Worm (Caenorhabditis elegans) whole organism, late embryonic: ENCODE results near the gene H42K12.3.

ENCODE experiments used
- C08G9.2 ChIP-seq: sonication (generic microtip); optimal IDR thresholded peaks from 2 replicates; lab custom pipeline; 2016; ENCODE audit warnings: mild to moderate bottlenecking, missing genetic modification characterization, moderate library complexity, missing compliant biosample characterization
- C38D4.7 ChIP-seq: fragments of 200-800 bp; sonication (Bioruptor generic); optimal IDR thresholded peaks from 2 replicates; lab custom pipeline; 2018; ENCODE audit warnings: mild to moderate bottlenecking, missing genetic modification characterization, moderate library complexity, missing compliant biosample characterization
- K02D7.2 ChIP-seq: sonication (generic microtip); optimal IDR thresholded peaks from 2 replicates; lab custom pipeline; 2017; ENCODE audit warnings: mild to moderate bottlenecking, missing genetic modification characterization, missing compliant biosample characterization
- K09A11.1 ChIP-seq: sonication (generic microtip); optimal IDR thresholded peaks from 2 replicates; lab custom pipeline; 2017; ENCODE audit warnings: antibody characterized with exemption, mild to moderate bottlenecking, missing genetic modification characterization, missing compliant biosample characterization; ENCODE audit not compliant: insufficient read depth
- T23F11.4 ChIP-seq: fragments of 200-800 bp; sonication (Bioruptor generic); optimal IDR thresholded peaks from 2 replicates; lab custom pipeline; 2018; ENCODE audit warnings: mild to moderate bottlenecking, missing genetic modification characterization, missing compliant biosample characterization
- ceh-18 ChIP-seq: sonication (generic microtip); optimal IDR thresholded peaks from 2 replicates; lab custom pipeline; 2016; ENCODE audit warnings: missing genetic modification characterization, missing compliant biosample characterization
- ceh-19 ChIP-seq: fragments of 200-800 bp; sonication (Bioruptor generic); optimal IDR thresholded peaks from 2 replicates; lab custom pipeline; 2018; ENCODE audit warnings: mild to moderate bottlenecking, missing genetic modification characterization, missing compliant biosample characterization
- ceh-2 ChIP-seq: sonication (generic microtip); optimal IDR thresholded peaks from 2 replicates; lab custom pipeline; 2016; ENCODE audit warnings: missing genotype, missing genetic modification characterization, missing compliant biosample characterization
- ceh-22 ChIP-seq: sonication (generic microtip); optimal IDR thresholded peaks from 2 replicates; lab custom pipeline; 2017; ENCODE audit warnings: missing biosample characterization, missing genetic modification characterization
- ceh-24 ChIP-seq: sonication (generic microtip); optimal IDR thresholded peaks from 2 replicates; lab custom pipeline; 2016; ENCODE audit warnings: mild to moderate bottlenecking, missing genetic modification characterization, missing compliant biosample characterization
- ceh-30 ChIP-seq: fragments of 150-350 bp; optimal IDR thresholded peaks from 2 replicates; lab custom pipeline; 2014; ENCODE audit warnings: missing biosample characterization, missing genetic modification characterization
- ceh-31 ChIP-seq: sonication (generic microtip); optimal IDR thresholded peaks from 2 replicates; lab custom pipeline; 2016; ENCODE audit warnings: missing genetic modification characterization, missing compliant biosample characterization
- ceh-34 ChIP-seq: sonication (generic microtip); optimal IDR thresholded peaks from 2 replicates; lab custom pipeline; 2016; ENCODE audit warnings: mild to moderate bottlenecking, missing genetic modification characterization, missing compliant biosample characterization
- ceh-48 ChIP-seq: sonication (generic microtip); optimal IDR thresholded peaks from 2 replicates; lab custom pipeline; 2016; ENCODE audit warnings: missing genetic modification characterization, inconsistent platforms, missing compliant biosample characterization
- ceh-6 ChIP-seq: fragments of 200-800 bp; sonication (Bioruptor generic); optimal IDR thresholded peaks from 2 replicates; lab custom pipeline; 2018; ENCODE audit warnings: mild to moderate bottlenecking, missing genetic modification characterization, missing compliant biosample characterization
- ceh-9 ChIP-seq: sonication (generic microtip); optimal IDR thresholded peaks from 2 replicates; lab custom pipeline; 2016; ENCODE audit warnings: mild to moderate bottlenecking, missing genetic modification characterization, inconsistent platforms, missing compliant biosample characterization
- dmd-4 ChIP-seq: sonication (generic microtip); optimal IDR thresholded peaks from 2 replicates; lab custom pipeline; 2016; ENCODE audit warnings: borderline replicate concordance, missing genetic modification characterization, missing compliant biosample characterization
- dve-1 ChIP-seq: sonication (generic microtip); optimal IDR thresholded peaks from 2 replicates; lab custom pipeline; 2017; ENCODE audit warnings: antibody characterized with exemption, mild to moderate bottlenecking, missing genetic modification characterization, missing compliant biosample characterization
- elt-2 ChIP-seq: sonication (generic microtip); optimal IDR thresholded peaks from 2 replicates; lab custom pipeline; 2016; ENCODE audit warnings: missing genetic modification reagents, missing genetic modification characterization, missing compliant biosample characterization
- ets-4 ChIP-seq: sonication (generic microtip); optimal IDR thresholded peaks from 2 replicates; lab custom pipeline; 2016; ENCODE audit warnings: missing genetic modification characterization, missing compliant biosample characterization
- fax-1 ChIP-seq: sonication (generic microtip); optimal IDR thresholded peaks from 2 replicates; lab custom pipeline; 2016; ENCODE audit warnings: missing genotype, missing genetic modification characterization, missing compliant biosample characterization
- fkh-10 ChIP-seq: fragments of 150-350 bp; optimal IDR thresholded peaks from 2 replicates; lab custom pipeline; 2014; ENCODE audit warnings: missing biosample characterization, missing genetic modification reagents, missing genetic modification characterization
- gmeb-2 ChIP-seq: sonication (generic microtip); optimal IDR thresholded peaks from 2 replicates; lab custom pipeline; 2016; ENCODE audit warnings: missing genetic modification characterization, inconsistent platforms, missing compliant biosample characterization
- hlh-30 ChIP-seq: sonication (generic microtip); optimal IDR thresholded peaks from 2 replicates; lab custom pipeline; 2017; ENCODE audit warnings: antibody characterized with exemption, missing genetic modification characterization, missing compliant biosample characterization; ENCODE audit not compliant: insufficient read depth
- hlh-6 ChIP-seq: sonication (generic microtip); optimal IDR thresholded peaks from 2 replicates; lab custom pipeline; 2016; ENCODE audit warnings: missing genotype, missing genetic modification characterization, missing compliant biosample characterization
- lin-11 ChIP-seq: fragments of 200-800 bp; sonication (Bioruptor generic); optimal IDR thresholded peaks from 2 replicates; lab custom pipeline; 2018; ENCODE audit warnings: mild to moderate bottlenecking, missing genetic modification characterization, missing compliant biosample characterization
- madf-2 ChIP-seq: sonication (generic microtip); optimal IDR thresholded peaks from 2 replicates; lab custom pipeline; 2017; ENCODE audit warnings: missing genetic modification characterization, missing compliant biosample characterization
- nfya-1 ChIP-seq: sonication (generic microtip); optimal IDR thresholded peaks from 2 replicates; lab custom pipeline; 2017; ENCODE audit warnings: missing genetic modification characterization, mild to moderate bottlenecking, missing compliant biosample characterization, antibody characterized with exemption, moderate library complexity
- nhr-232 ChIP-seq: sonication (generic microtip); optimal IDR thresholded peaks from 2 replicates; lab custom pipeline; 2016; ENCODE audit warnings: missing genetic modification characterization, missing compliant biosample characterization
- pat-9 ChIP-seq: fragments of 200-800 bp; sonication (Bioruptor generic); optimal IDR thresholded peaks from 2 replicates; lab custom pipeline; 2018; ENCODE audit warnings: mild to moderate bottlenecking, missing genetic modification characterization, moderate library complexity, missing compliant biosample characterization
- pax-1 ChIP-seq: fragments of 150-350 bp; optimal IDR thresholded peaks from 2 replicates; lab custom pipeline; 2014; ENCODE audit warnings: missing biosample characterization, missing genetic modification characterization
- pha-2 ChIP-seq: sonication (generic microtip); optimal IDR thresholded peaks from 2 replicates; lab custom pipeline; 2017; ENCODE audit warnings: mild to moderate bottlenecking, missing genetic modification characterization, missing compliant biosample characterization
- pha-4 ChIP-seq: fragments of 150-350 bp; optimal IDR thresholded peaks from 2 replicates; lab custom pipeline; 2018; ENCODE audit warnings: missing biosample characterization, missing genetic modification reagents, missing genetic modification characterization
- pros-1 ChIP-seq: fragments of 150-350 bp; optimal IDR thresholded peaks from 2 replicates; lab custom pipeline; 2014; ENCODE audit warnings: missing biosample characterization, missing genetic modification reagents, missing genetic modification characterization
- ref-2 ChIP-seq: sonication (generic microtip); optimal IDR thresholded peaks from 2 replicates; lab custom pipeline; 2016; ENCODE audit warnings: missing genetic modification characterization, missing compliant biosample characterization
- rnt-1 ChIP-seq: sonication (generic microtip); optimal IDR thresholded peaks from 2 replicates; lab custom pipeline; 2016; ENCODE audit warnings: missing genetic modification characterization, missing compliant biosample characterization
- sdc-2 ChIP-seq: sonication (generic microtip); optimal IDR thresholded peaks from 2 replicates; lab custom pipeline; 2016; ENCODE audit warnings: missing genotype, missing genetic modification characterization, missing compliant biosample characterization
- syd-9 ChIP-seq: sonication (generic microtip); optimal IDR thresholded peaks from 2 replicates; lab custom pipeline; 2016; ENCODE audit warnings: mild to moderate bottlenecking, missing genetic modification characterization, moderate library complexity, missing compliant biosample characterization
- tbx-2 ChIP-seq: sonication (generic microtip); optimal IDR thresholded peaks from 2 replicates; lab custom pipeline; 2016; ENCODE audit warnings: missing genetic modification characterization, missing compliant biosample characterization
- tbx-7 ChIP-seq: sonication (generic microtip); optimal IDR thresholded peaks from 2 replicates; lab custom pipeline; 2016; ENCODE audit warnings: missing genotype, missing genetic modification characterization, missing compliant biosample characterization
- ttx-3 ChIP-seq: sonication (generic microtip); optimal IDR thresholded peaks from 2 replicates; lab custom pipeline; 2016; ENCODE audit warnings: missing genetic modification reagents, missing genetic modification characterization, missing compliant biosample characterization
- unc-42 ChIP-seq: sonication (generic microtip); optimal IDR thresholded peaks from 2 replicates; lab custom pipeline; 2016; ENCODE audit warnings: missing genotype, missing genetic modification characterization, missing compliant biosample characterization
- unc-55 ChIP-seq: sonication (generic microtip); optimal IDR thresholded peaks from 2 replicates; lab custom pipeline; 2017; ENCODE audit warnings: missing biosample characterization, missing genetic modification reagents, missing genetic modification characterization
- unc-86 ChIP-seq: sonication (generic microtip); optimal IDR thresholded peaks from 2 replicates; lab custom pipeline; 2016; ENCODE audit warnings: missing genetic modification characterization, missing compliant biosample characterization
- zip-5 ChIP-seq: sonication (generic microtip); optimal IDR thresholded peaks from 2 replicates; lab custom pipeline; 2016; ENCODE audit warnings: missing genetic modification characterization, missing compliant biosample characterization
- ztf-16 ChIP-seq: sonication (generic microtip); optimal IDR thresholded peaks from 2 replicates; lab custom pipeline; 2017; ENCODE audit warnings: missing genetic modification characterization, missing compliant biosample characterization

The H42K12.3 gene

DNA sequence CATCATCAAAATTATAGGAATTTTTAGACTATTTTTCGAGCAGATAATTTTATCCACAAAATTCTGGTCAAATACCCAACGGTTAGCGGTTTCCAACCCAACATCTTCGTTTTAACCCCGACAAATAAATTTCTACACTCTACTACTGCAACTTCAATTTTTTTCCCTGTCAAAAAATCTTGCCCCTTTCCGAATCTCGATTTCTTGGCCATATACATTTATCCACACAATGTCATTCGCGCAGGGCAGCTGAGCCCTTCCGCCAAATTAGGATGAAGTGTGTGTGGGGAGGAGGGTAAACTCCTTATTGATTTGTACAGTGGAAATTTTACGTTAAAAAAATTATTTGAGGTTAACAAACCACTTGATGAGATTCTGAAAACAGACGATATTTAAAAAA, 33.6 kb downstream of the H42K12.3 start:
- TF ChIP-seq ceh-6 (GFP tag; lab: Kevin White, UChicago) (peak; percentile 6), gmeb-2 (tag; lab: Kevin White, UChicago) (peak; percentile 35), T23F11.4 (no peak), ceh-22 (tag; lab: Kevin White, UChicago) (peak; percentile 72), unc-55 (GFP tag; lab: Kevin White, UChicago) (peak; percentile 6), pha-4 (no peak), ceh-31 (tag; lab: Kevin White, UChicago) (peak; percentile 80), hlh-6 (tag; lab: Kevin White, UChicago) (no peak), ceh-30 (tag; lab: Kevin White, UChicago) (peak; percentile 76), ref-2 (tag; lab: Kevin White, UChicago) (peak; percentile 77), fax-1 (tag; lab: Kevin White, UChicago) (no peak), elt-2 (tag; lab: Kevin White, UChicago) (peak; percentile 47), tbx-7 (tag; lab: Kevin White, UChicago) (no peak), ceh-24 (tag; lab: Kevin White, UChicago) (no peak), unc-42 (peak; percentile 89), zip-5 (tag; lab: Kevin White, UChicago) (no peak), sdc-2 (tag; lab: Kevin White, UChicago) (peak; percentile 99), rnt-1 (tag; lab: Kevin White, UChicago) (peak; percentile 76), K09A11.1 (tag; lab: Kevin White, UChicago) (peak; percentile 66), madf-2 (peak; percentile 3), ceh-18 (tag; lab: Kevin White, UChicago) (peak; percentile 90), ceh-48 (peak; percentile 78), C38D4.7 (GFP tag; lab: Kevin White, UChicago) (no peak), ceh-34 (peak; percentile 62), nhr-232 (no peak), ttx-3 (tag; lab: Kevin White, UChicago) (peak; percentile 5), unc-86 (peak; percentile 34), pat-9 (tag; lab: Kevin White, UChicago) (no peak), pha-2 (tag; lab: Kevin White, UChicago) (no peak), ets-4 (tag; lab: Kevin White, UChicago) (peak; percentile 36), fkh-10 (GFP tag; lab: Kevin White, UChicago) (peak; percentile 63), hlh-30 (tag; lab: Kevin White, UChicago) (peak; percentile 35), C08G9.2 (tag; lab: Kevin White, UChicago) (peak; percentile 56), pros-1 (tag; lab: Kevin White, UChicago) (peak; percentile 72), tbx-2 (tag; lab: Kevin White, UChicago) (peak; percentile 74), dmd-4 (no peak), lin-11 (no peak), nfya-1 (tag; lab: Kevin White, UChicago) (peak; percentile 86), ztf-16 (peak; percentile 46), ceh-2 (peak; percentile 55), pax-1 (tag; lab: Kevin White, UChicago) (peak; percentile 54), ceh-19 (GFP tag; lab: Kevin White, UChicago) (no peak), dve-1 (tag; lab: Kevin White, UChicago) (peak; percentile 88)

ce11 chrX:1358295-1358694, 47.1 kb downstream of the H42K12.3 start, which contains the start of gene F56C3.3:
TSS of gene F56C3.3 (minus strand) at chrX:1358395.
- TF ChIP-seq syd-9 (tag; lab: Kevin White, UChicago): no peak
- no peak for TF ChIP-seq pha-4
- no peak for TF ChIP-seq ceh-9
- no peak for TF ChIP-seq ceh-18 (tag; lab: Kevin White, UChicago)
- TF ChIP-seq K02D7.2 (tag; lab: Kevin White, UChicago): no peak
